Fruit fly (Drosophila melanogaster) whole organism, embryonic: ENCODE data around the gene Cwc25.

ENCODE experiments used
- C15 ChIP-seq: fragments of 200-800 bp; sonication (Bioruptor generic); IDR thresholded peaks from 3 replicates; pipeline ENCODE4 v1.3.6; 2022; ENCODE audit warnings: missing biosample characterization, missing genetic modification characterization
- CG10366 ChIP-seq: fragments of 200-800 bp; sonication (Bioruptor generic); IDR thresholded peaks from 2 replicates; pipeline ENCODE4 v1.3.6; 2022; ENCODE audit warnings: missing biosample characterization, missing genetic modification characterization
- CG10654 ChIP-seq: fragments of 200-800 bp; sonication (Bioruptor generic); optimal IDR thresholded peaks from 2 replicates; lab custom pipeline; 2016; ENCODE audit warnings: missing biosample characterization, missing genetic modification characterization
- CG10979 ChIP-seq: fragments of 200-800 bp; sonication (Bioruptor generic); optimal IDR thresholded peaks from 2 replicates; lab custom pipeline; 2018; ENCODE audit warnings: missing biosample characterization, mild to moderate bottlenecking, missing genetic modification characterization, moderate library complexity
- CG11247 ChIP-seq: fragments of 200-800 bp; sonication (Bioruptor generic); IDR thresholded peaks from 2 replicates; pipeline ENCODE4 v1.3.6; 2022; ENCODE audit warnings: missing biosample characterization, missing genetic modification characterization
- CG12769 ChIP-seq: fragments of 200-800 bp; sonication (Bioruptor generic); optimal IDR thresholded peaks from 2 replicates; lab custom pipeline; 2019; ENCODE audit warnings: missing biosample characterization, mild to moderate bottlenecking, missing genetic modification characterization, moderate library complexity
- CG13775 ChIP-seq: fragments of 200-800 bp; sonication (Bioruptor generic); optimal IDR thresholded peaks from 3 replicates; lab custom pipeline; 2017; ENCODE audit warnings: missing biosample characterization, mild to moderate bottlenecking, missing genetic modification characterization
- CG1603 ChIP-seq: fragments of 200-800 bp; sonication (Bioruptor generic); optimal IDR thresholded peaks from 2 replicates; lab custom pipeline; 2019; ENCODE audit warnings: missing biosample characterization, mild to moderate bottlenecking, missing genetic modification characterization, moderate library complexity
- CG17359 ChIP-seq: fragments of 200-800 bp; sonication (Bioruptor generic); optimal IDR thresholded peaks from 3 replicates; lab custom pipeline; 2018; ENCODE audit warnings: missing biosample characterization, mild to moderate bottlenecking, missing genetic modification characterization, moderate library complexity
- CG17385 ChIP-seq: fragments of 200-800 bp; sonication (Bioruptor generic); optimal IDR thresholded peaks from 3 replicates; lab custom pipeline; 2018; ENCODE audit warnings: missing biosample characterization, mild to moderate bottlenecking, missing genetic modification characterization
- CG17612 ChIP-seq: fragments of 200-800 bp; sonication (Bioruptor generic); IDR thresholded peaks from 2 replicates; pipeline ENCODE4 v1.3.6; 2022; ENCODE audit warnings: missing biosample characterization, missing genetic modification characterization
- CG2202 ChIP-seq: fragments of 200-800 bp; sonication (Bioruptor generic); optimal IDR thresholded peaks from 2 replicates; lab custom pipeline; 2018; ENCODE audit warnings: missing biosample characterization, mild to moderate bottlenecking, missing genetic modification characterization
- CG3407 ChIP-seq: fragments of 200-800 bp; sonication (Bioruptor generic); optimal IDR thresholded peaks from 2 replicates; lab custom pipeline; 2018; ENCODE audit warnings: missing biosample characterization, mild to moderate bottlenecking, missing genetic modification characterization
- CG3995 ChIP-seq: fragments of 200-800 bp; sonication (Bioruptor generic); optimal IDR thresholded peaks from 3 replicates; lab custom pipeline; 2016; ENCODE audit warnings: missing biosample characterization, missing genetic modification characterization
- CG4404 ChIP-seq: fragments of 200-800 bp; sonication (Bioruptor generic); IDR thresholded peaks from 2 replicates; pipeline ENCODE4 v1.3.6; 2022; ENCODE audit warnings: missing biosample characterization, missing genetic modification characterization
- CG5245 ChIP-seq: fragments of 200-800 bp; sonication (Bioruptor generic); optimal IDR thresholded peaks from 3 replicates; lab custom pipeline; 2016; ENCODE audit warnings: missing biosample characterization, missing genetic modification characterization
- CG7987 ChIP-seq: fragments of 200-800 bp; sonication (Bioruptor generic); optimal IDR thresholded peaks from 2 replicates; lab custom pipeline; 2018; ENCODE audit warnings: missing biosample characterization, mild to moderate bottlenecking, missing genetic modification characterization, moderate library complexity
- CG8281 ChIP-seq: fragments of 200-800 bp; sonication (Bioruptor generic); optimal IDR thresholded peaks from 2 replicates; lab custom pipeline; 2018; ENCODE audit warnings: missing biosample characterization, mild to moderate bottlenecking, missing genetic modification characterization, moderate library complexity
- CG8388 ChIP-seq: fragments of 200-800 bp; sonication (Bioruptor generic); optimal IDR thresholded peaks from 2 replicates; lab custom pipeline; 2019; ENCODE audit warnings: missing biosample characterization, mild to moderate bottlenecking, missing genetic modification characterization, moderate library complexity
- CG8765 ChIP-seq: fragments of 200-800 bp; sonication (Bioruptor generic); IDR thresholded peaks from 2 replicates; pipeline ENCODE4 v1.3.6; 2022; ENCODE audit warnings: missing biosample characterization, missing genetic modification characterization
- CG9609 ChIP-seq: fragments of 200-800 bp; sonication (Bioruptor generic); optimal IDR thresholded peaks from 3 replicates; lab custom pipeline; 2016; ENCODE audit warnings: missing biosample characterization, missing genetic modification characterization
- CG9876 ChIP-seq: fragments of 200-800 bp; sonication (Bioruptor generic); optimal IDR thresholded peaks from 2 replicates; lab custom pipeline; 2016; ENCODE audit warnings: missing biosample characterization, missing genetic modification characterization
- E2f2 ChIP-seq: fragments of 200-800 bp; sonication (Bioruptor generic); IDR thresholded peaks from 2 replicates; pipeline ENCODE4 v1.3.6; 2022; ENCODE audit warnings: missing biosample characterization, missing genetic modification characterization
- ERR ChIP-seq: fragments of 200-800 bp; sonication (Bioruptor generic); optimal IDR thresholded peaks from 2 replicates; lab custom pipeline; 2016; ENCODE audit warnings: missing biosample characterization, missing genetic modification characterization
- Gug ChIP-seq: fragments of 200-800 bp; sonication (Bioruptor generic); IDR thresholded peaks from 4 replicates; pipeline ENCODE4 v1.3.6; 2022; ENCODE audit warnings: missing biosample characterization, missing genetic modification characterization
- Hmx ChIP-seq: fragments of 200-800 bp; sonication (Bioruptor generic); optimal IDR thresholded peaks from 2 replicates; lab custom pipeline; 2016; ENCODE audit warnings: missing biosample characterization, missing genetic modification characterization
- Lhr ChIP-seq: fragments of 200-800 bp; sonication (Bioruptor generic); optimal IDR thresholded peaks from 3 replicates; lab custom pipeline; 2017; ENCODE audit warnings: mild to moderate bottlenecking, missing biosample characterization, missing genetic modification reagents, missing genetic modification characterization
- Ravus ChIP-seq: fragments of 200-800 bp; sonication (Bioruptor generic); IDR thresholded peaks from 2 replicates; pipeline ENCODE4 v1.3.6; 2022; ENCODE audit warnings: missing biosample characterization, missing genetic modification characterization
- Sin3A ChIP-seq: fragments of >200 bp; optimal IDR thresholded peaks from 2 replicates; lab custom pipeline; 2018
- Trl ChIP-seq, 3 experiments: fragments of >200 bp in 2 of 3; fragments of 200-800 bp in 1 of 3; sonication (Bioruptor generic) in 1 of 3; optimal IDR thresholded peaks; 2 replicates in 1 of 3; 3 replicates in 2 of 3; lab custom pipeline; 2016 to 2017; ENCODE audit warnings: missing biosample characterization in 1 of 3, missing genetic modification characterization in 1 of 3
- aop ChIP-seq: fragments of 200-800 bp; sonication (Bioruptor generic); IDR thresholded peaks from 2 replicates; pipeline ENCODE4 v1.3.6; 2022; ENCODE audit warnings: missing biosample characterization, missing genetic modification characterization
- ash1 ChIP-seq: fragments of 200-800 bp; sonication (Bioruptor generic); optimal IDR thresholded peaks from 2 replicates; lab custom pipeline; 2018; ENCODE audit warnings: missing biosample characterization, mild to moderate bottlenecking, missing genetic modification characterization
- bcd ChIP-seq: fragments of 200-800 bp; sonication (Bioruptor generic); optimal IDR thresholded peaks from 2 replicates; lab custom pipeline; 2017; ENCODE audit warnings: missing biosample characterization, mild to moderate bottlenecking, missing genetic modification characterization
- crp ChIP-seq, 2 experiments: fragments of 200-800 bp; sonication (Bioruptor generic); optimal IDR thresholded peaks; 2 replicates in 1 of 2; 3 replicates in 1 of 2; lab custom pipeline; 2017; ENCODE audit warnings: missing biosample characterization in 2 of 2, missing genetic modification characterization in 2 of 2, mild to moderate bottlenecking in 1 of 2, moderate library complexity in 1 of 2
- danr ChIP-seq: fragments of 200-800 bp; sonication (Bioruptor generic); IDR thresholded peaks from 2 replicates; pipeline ENCODE4 v1.3.6; 2022; ENCODE audit warnings: missing biosample characterization, missing genetic modification characterization
- dysf ChIP-seq: fragments of 200-800 bp; sonication (Bioruptor generic); IDR thresholded peaks from 3 replicates; pipeline ENCODE4 v1.3.6; 2022; ENCODE audit warnings: missing biosample characterization, missing genetic modification characterization
- grau ChIP-seq: fragments of 200-800 bp; optimal IDR thresholded peaks from 3 replicates; lab custom pipeline; 2019; ENCODE audit warnings: missing biosample characterization, mild to moderate bottlenecking, missing genetic modification characterization, moderate library complexity
- hbn ChIP-seq: fragments of 200-800 bp; sonication (Bioruptor generic); IDR thresholded peaks from 2 replicates; pipeline ENCODE4 v1.3.6; 2022; ENCODE audit warnings: missing biosample characterization, missing genetic modification characterization; ENCODE audit not compliant: partially characterized antibody
- her ChIP-seq: fragments of 200-800 bp; sonication (Bioruptor generic); optimal IDR thresholded peaks from 2 replicates; lab custom pipeline; 2016; ENCODE audit warnings: missing biosample characterization, missing genetic modification characterization
- luna ChIP-seq: fragments of 200-800 bp; sonication (Bioruptor generic); optimal IDR thresholded peaks from 2 replicates; lab custom pipeline; 2016; ENCODE audit warnings: missing biosample characterization, missing genetic modification characterization
- mld ChIP-seq: fragments of 200-800 bp; sonication (Bioruptor generic); IDR thresholded peaks from 3 replicates; pipeline ENCODE4 v1.3.6; 2022; ENCODE audit warnings: missing biosample characterization, missing genetic modification characterization; ENCODE audit not compliant: partially characterized antibody
- nmo ChIP-seq: fragments of 200-800 bp; sonication (Bioruptor generic); optimal IDR thresholded peaks from 2 replicates; lab custom pipeline; 2018; ENCODE audit warnings: missing biosample characterization, mild to moderate bottlenecking, missing genetic modification characterization, moderate library complexity
- p53 ChIP-seq: fragments of 200-800 bp; sonication (Bioruptor generic); optimal IDR thresholded peaks from 2 replicates; lab custom pipeline; 2016; ENCODE audit warnings: missing biosample characterization, missing genetic modification characterization
- shn ChIP-seq: fragments of 200-800 bp; sonication (Bioruptor generic); optimal IDR thresholded peaks from 3 replicates; lab custom pipeline; 2016; ENCODE audit warnings: missing biosample characterization, missing genetic modification characterization
- sisA ChIP-seq: fragments of 200-800 bp; sonication (Bioruptor generic); IDR thresholded peaks from 2 replicates; pipeline ENCODE4 v1.3.6; 2022; ENCODE audit warnings: missing biosample characterization, missing genetic modification characterization
- toy ChIP-seq: fragments of 200-800 bp; sonication (Bioruptor generic); IDR thresholded peaks from 2 replicates; pipeline ENCODE4 v1.3.6; 2022; ENCODE audit warnings: missing biosample characterization, missing genetic modification characterization
- wdn ChIP-seq: fragments of 200-800 bp; sonication (Bioruptor generic); IDR thresholded peaks from 2 replicates; pipeline ENCODE4 v1.3.6; 2022; ENCODE audit warnings: missing biosample characterization, missing genetic modification characterization
- yki ChIP-seq: fragments of >200 bp; optimal IDR thresholded peaks from 3 replicates; lab custom pipeline; 2018
- z ChIP-seq: fragments of 200-800 bp; sonication (Bioruptor generic); IDR thresholded peaks from 3 replicates; pipeline ENCODE4 v1.3.6; 2022; ENCODE audit warnings: missing biosample characterization, missing genetic modification characterization
- zen2 ChIP-seq: fragments of 200-800 bp; sonication (Bioruptor generic); IDR thresholded peaks from 3 replicates; pipeline ENCODE4 v1.3.6; 2022; ENCODE audit warnings: missing biosample characterization, missing genetic modification characterization; ENCODE audit not compliant: partially characterized antibody

The Cwc25 gene

DNA sequence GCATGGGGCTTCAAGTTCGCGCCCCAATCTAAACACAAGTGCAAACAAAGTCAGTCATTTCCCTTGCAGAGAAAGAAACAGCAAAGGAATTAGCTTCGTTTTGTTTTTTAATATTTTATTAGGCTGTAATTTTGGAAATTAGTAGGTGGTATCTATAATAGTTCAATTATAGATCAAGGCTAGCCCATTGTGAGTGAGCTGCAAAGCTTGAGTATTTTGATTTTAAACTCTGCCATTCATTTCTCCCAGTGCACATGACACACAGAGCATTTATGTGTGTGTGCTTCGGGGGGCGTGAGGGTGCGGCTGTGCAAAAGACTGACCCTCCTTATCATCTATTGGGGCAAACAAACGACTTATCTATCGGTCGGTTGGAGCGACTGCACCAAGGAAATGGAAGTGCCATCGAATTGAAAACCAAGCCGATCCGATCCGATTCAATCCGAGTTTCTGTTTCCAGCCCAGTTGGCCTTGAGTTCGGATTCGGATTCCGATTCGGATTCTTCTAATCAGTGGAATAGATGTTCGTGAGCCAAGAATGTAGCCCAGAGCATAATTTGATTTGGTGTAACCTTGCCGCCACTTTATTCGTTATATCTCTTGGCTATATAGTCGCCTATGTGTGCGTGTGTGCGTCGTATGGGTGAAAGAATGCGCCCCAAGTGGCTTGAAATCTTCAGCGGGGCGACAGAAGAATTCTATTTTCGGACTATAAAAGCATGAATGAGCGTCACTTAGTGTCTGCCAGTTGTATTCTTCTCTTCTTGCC is 13.3 kb upstream of the Cwc25 start (continued):
- no peak for TF ChIP-seq zen2 (GFP tag; lab: Robert Waterston, UW)
- no peak; the same call in 1 of the 2 replicates for TF ChIP-seq danr (GFP tag; lab: Robert Waterston, UW)
- peak; percentile 29 for TF ChIP-seq nmo (GFP tag; lab: Kevin White, UChicago)
- no peak for TF ChIP-seq ERR (GFP tag; lab: Kevin White, UChicago)
- TF ChIP-seq CG2202 (tag; lab: Kevin White, UChicago): no peak
- no peak for TF ChIP-seq C15 (GFP tag; lab: Robert Waterston, UW)
- no peak for TF ChIP-seq Sin3A (lab: Kevin White, UChicago)
- no peak for TF ChIP-seq hbn
- 0 out of 4 replicates have a peak, but pooled peaks have one; percentile 22 for TF ChIP-seq Gug (GFP tag; lab: Robert Waterston, UW)
- TF ChIP-seq CG1603 (tag; lab: Kevin White, UChicago): peak; percentile 26
- TF ChIP-seq crp (GFP tag; optimal IDR thresholded peaks at IDR 0.05; lab: Kevin White, UChicago): peak in 1 of 2 experiments; percentile 8
- TF ChIP-seq CG17385 (GFP tag; lab: Kevin White, UChicago): peak; percentile 21
- no peak for TF ChIP-seq Hmx (GFP tag; lab: Kevin White, UChicago)
- peak; percentile 39; the same call in 1 of the 3 replicates for TF ChIP-seq dysf (GFP tag; lab: Robert Waterston, UW)
- no peak for TF ChIP-seq shn
- TF ChIP-seq CG17612 (GFP tag; lab: Robert Waterston, UW): no peak
- no peak for TF ChIP-seq CG8765 (GFP tag; lab: Robert Waterston, UW)
- no peak for TF ChIP-seq z (GFP tag; lab: Robert Waterston, UW)
- TF ChIP-seq CG3407 (GFP tag; lab: Kevin White, UChicago): no peak
- TF ChIP-seq CG9609 (GFP tag; lab: Kevin White, UChicago): no peak
- no peak for TF ChIP-seq Trl (optimal IDR thresholded peaks at IDR 0.05; lab: Kevin White, UChicago)
- no peak for TF ChIP-seq Trl (GFP tag; optimal IDR thresholded peaks at IDR 0.05; lab: Kevin White, UChicago)
- TF ChIP-seq p53 (GFP tag; lab: Kevin White, UChicago): no peak
- no peak for TF ChIP-seq CG4404 (GFP tag; lab: Robert Waterston, UW)
- peak; percentile 48 for TF ChIP-seq CG17359 (tag; lab: Kevin White, UChicago)
- TF ChIP-seq toy (GFP tag; lab: Robert Waterston, UW): no peak
- no peak for TF ChIP-seq yki
- peak; percentile 39; the same call in 1 of the 2 replicates for TF ChIP-seq CG10366 (GFP tag; lab: Robert Waterston, UW)
- no peak; the same call in 1 of the 2 replicates for TF ChIP-seq E2f2 (GFP tag; lab: Robert Waterston, UW)
- no peak for TF ChIP-seq Lhr (GFP tag; lab: Kevin White, UChicago)
- no peak for TF ChIP-seq CG11247 (GFP tag; lab: Robert Waterston, UW)
- TF ChIP-seq Ravus (GFP tag; lab: Robert Waterston, UW): no peak
- TF ChIP-seq luna (GFP tag; lab: Kevin White, UChicago): no peak
- TF ChIP-seq CG10979 (tag; lab: Kevin White, UChicago): peak; percentile 38
- no peak for TF ChIP-seq CG3995 (GFP tag; lab: Kevin White, UChicago)
- peak; percentile 24 for TF ChIP-seq CG12769
- TF ChIP-seq wdn (GFP tag; lab: Robert Waterston, UW): no peak
- no peak for TF ChIP-seq ash1 (GFP tag; lab: Kevin White, UChicago)
- no peak for TF ChIP-seq CG8281 (tag; lab: Kevin White, UChicago)
- peak; percentile 38; the same call in 1 of the 2 replicates for TF ChIP-seq sisA
- TF ChIP-seq bcd (GFP tag; lab: Kevin White, UChicago): peak; percentile 6
- TF ChIP-seq CG7987 (GFP tag; lab: Kevin White, UChicago): no peak
- TF ChIP-seq CG10654 (GFP tag; lab: Kevin White, UChicago): no peak
- TF ChIP-seq mld (GFP tag; lab: Robert Waterston, UW): no peak
- TF ChIP-seq CG9876: no peak
- TF ChIP-seq CG13775 (GFP tag; lab: Kevin White, UChicago): no peak
- TF ChIP-seq CG5245 (GFP tag; lab: Kevin White, UChicago): no peak
- TF ChIP-seq CG8388 (GFP tag; lab: Kevin White, UChicago): no peak
- no peak for TF ChIP-seq her (GFP tag; lab: Kevin White, UChicago)
- TF ChIP-seq grau (tag; lab: Kevin White, UChicago): peak; percentile 29
- TF ChIP-seq aop (GFP tag; lab: Robert Waterston, UW): no peak
